Worm (Caenorhabditis elegans) whole organism, L1 larva: Measurements from ENCODE around the gene C16D9.5.

Experiments used
- ceh-82 ChIP-seq, 3 experiments: fragments of 150-350 bp in 1 of 3; sonication (generic microtip) in 2 of 3; optimal IDR thresholded peaks; 2 replicates each; lab custom pipeline; 2014 to 2017; ENCODE audit warnings: missing biosample characterization in 3 of 3, missing genetic modification characterization in 3 of 3
- fkh-8 ChIP-seq: sonication (generic microtip); optimal IDR thresholded peaks from 2 replicates; lab custom pipeline; 2016; ENCODE audit warnings: mild to moderate bottlenecking, missing genetic modification characterization, missing compliant biosample characterization
- pqm-1 ChIP-seq: sonication (generic microtip); optimal IDR thresholded peaks from 3 replicates; lab custom pipeline; 2017; ENCODE audit warnings: missing biosample characterization, missing genetic modification characterization
- snpc-4 ChIP-seq: fragments of 150-350 bp; optimal IDR thresholded peaks from 2 replicates; lab custom pipeline; 2014; ENCODE audit warnings: missing biosample characterization, missing genetic modification characterization
- ztf-4 ChIP-seq: fragments of 150-350 bp; optimal IDR thresholded peaks from 2 replicates; lab custom pipeline; 2014; ENCODE audit warnings: missing biosample characterization, missing genetic modification characterization

- no peak for TF ChIP-seq ceh-82 (tag; optimal IDR thresholded peaks at IDR 0.05; lab: Kevin White, UChicago)
- no peak for TF ChIP-seq ztf-4 (tag; lab: Kevin White, UChicago)
- no peak for TF ChIP-seq pqm-1 (tag; lab: Kevin White, UChicago)
- no peak for TF ChIP-seq snpc-4 (tag; lab: Kevin White, UChicago)
- TF ChIP-seq fkh-8, result no peak
Observed at ce11 chrV:8271395-8271794, 26.0 kb upstream of the C16D9.5 start.
